Worm (Caenorhabditis elegans): ENCODE measurements around the gene aakg-2.
"Not testable (repeated sequence)": the region's sequence is repeated elsewhere in the genome, so short reads cannot be mapped to it uniquely, and the experiment has no call there.

The aakg-2 gene

ce11 chrX:16868931-16869330 lies at the start of gene aakg-2:
Gene aakg-2, minus strand, starts transcription at chrX:16869031.
- no peak for TF ChIP-seq tab-1 (GFP tag; IDR thresholded peaks at IDR 0.05)

ce11 chrX:16913669-16914068 lies 44.8 kb upstream of the aakg-2 start, which contains the start of gene F39F10.5:
Gene F39F10.5, minus strand, starts transcription at chrX:16913769.
- TF ChIP-seq klf-2 (GFP tag; conservative IDR thresholded peaks at IDR 0.05); ztf-23 (GFP tag; IDR thresholded peaks at IDR 0.05); tab-1 (GFP tag; IDR thresholded peaks at IDR 0.05): not testable (repeated sequence)

ce11 chrX:16903619-16904018 lies 34.8 kb upstream of the aakg-2 start, which contains the start of gene F39F10.4:
Gene F39F10.4, minus strand, starts transcription at chrX:16903719.
- TF ChIP-seq klf-2 (GFP tag; conservative IDR thresholded peaks at IDR 0.05) (no peak), ztf-29 (GFP tag; IDR thresholded peaks at IDR 0.05) (no peak), T22C8.4 (GFP tag; IDR thresholded peaks at IDR 0.05) (no peak), cog-1 (tag; optimal IDR thresholded peaks at IDR 0.05) (no peak), flt-1 (GFP tag; IDR thresholded peaks at IDR 0.05) (no peak), ref-1 (GFP tag; conservative IDR thresholded peaks at IDR 0.05) (no peak), ztf-23 (GFP tag; IDR thresholded peaks at IDR 0.05) (no peak), tab-1 (GFP tag; IDR thresholded peaks at IDR 0.05) (no peak), med-1 (GFP tag; optimal IDR thresholded peaks at IDR 0.05; ENCODE audit: insufficient read depth) (no peak)

ce11 chrX:16902657-16903056 lies 33.8 kb upstream of the aakg-2 start:
- TF ChIP-seq med-1 (GFP tag; optimal IDR thresholded peaks at IDR 0.05; ENCODE audit: insufficient read depth), result no peak
- TF ChIP-seq cog-1 (tag; optimal IDR thresholded peaks at IDR 0.05), result no peak
- no peak for TF ChIP-seq ref-1 (GFP tag; conservative IDR thresholded peaks at IDR 0.05)
- TF ChIP-seq T22C8.4 (GFP tag; IDR thresholded peaks at IDR 0.05), result no peak

- 0 out of 2 replicates have a peak, but pooled peaks have one; percentile 52 for TF ChIP-seq ztf-23 (GFP tag; IDR thresholded peaks at IDR 0.05)
Measured at ce11 chrX:16901906-16902383, 33.1 kb upstream of the aakg-2 start.

ce11 chrX:16894577-16894976 lies 25.7 kb upstream of the aakg-2 start, which contains the start of gene F39F10.2:
Gene F39F10.2, plus strand, starts transcription at chrX:16894877.
- TF ChIP-seq klf-2 (GFP tag; conservative IDR thresholded peaks at IDR 0.05), result no peak
- TF ChIP-seq T22C8.4 (GFP tag; IDR thresholded peaks at IDR 0.05), result no peak
- no peak for TF ChIP-seq med-1 (GFP tag; optimal IDR thresholded peaks at IDR 0.05; ENCODE audit: insufficient read depth)
- TF ChIP-seq ref-1 (GFP tag; conservative IDR thresholded peaks at IDR 0.05), result no peak
- no peak for TF ChIP-seq ztf-23 (GFP tag; IDR thresholded peaks at IDR 0.05)
- TF ChIP-seq flt-1 (GFP tag; IDR thresholded peaks at IDR 0.05), result no peak
- no peak for TF ChIP-seq ztf-29 (GFP tag; IDR thresholded peaks at IDR 0.05)
- no peak for TF ChIP-seq tab-1 (GFP tag; IDR thresholded peaks at IDR 0.05)
- no peak for TF ChIP-seq cog-1 (tag; optimal IDR thresholded peaks at IDR 0.05)

- no peak for TF ChIP-seq ztf-29 (GFP tag; IDR thresholded peaks at IDR 0.05)
- no peak for TF ChIP-seq cog-1 (tag; optimal IDR thresholded peaks at IDR 0.05)
- TF ChIP-seq ztf-23 (GFP tag; IDR thresholded peaks at IDR 0.05), result no peak
- no peak for TF ChIP-seq klf-2 (GFP tag; conservative IDR thresholded peaks at IDR 0.05)
- TF ChIP-seq ref-1 (GFP tag; conservative IDR thresholded peaks at IDR 0.05), result no peak
- TF ChIP-seq tab-1 (GFP tag; IDR thresholded peaks at IDR 0.05), result 0 out of 2 replicates have a peak, but pooled peaks have one; percentile 29
Measured at ce11 chrX:16893767-16894166, 24.9 kb upstream of the aakg-2 start.

- TF ChIP-seq tab-1 (GFP tag; IDR thresholded peaks at IDR 0.05) (no peak), ztf-29 (GFP tag; IDR thresholded peaks at IDR 0.05) (no peak), T22C8.4 (GFP tag; IDR thresholded peaks at IDR 0.05) (no peak), med-1 (GFP tag; optimal IDR thresholded peaks at IDR 0.05; ENCODE audit: insufficient read depth) (no peak), cog-1 (tag; optimal IDR thresholded peaks at IDR 0.05) (no peak)
Measured at ce11 chrX:16891683-16892082, 22.9 kb upstream of the aakg-2 start, which contains the start of gene F39F10.3. Gene F39F10.3, plus strand, starts transcription at chrX:16891983.

ce11 chrX:16884075-16884474 lies 15.2 kb upstream of the aakg-2 start:
- TF ChIP-seq flt-1 (GFP tag; IDR thresholded peaks at IDR 0.05) (no peak), ztf-23 (GFP tag; IDR thresholded peaks at IDR 0.05) (no peak), T22C8.4 (GFP tag; IDR thresholded peaks at IDR 0.05) (no peak), ztf-29 (GFP tag; IDR thresholded peaks at IDR 0.05) (no peak), ref-1 (GFP tag; conservative IDR thresholded peaks at IDR 0.05) (no peak), cog-1 (tag; optimal IDR thresholded peaks at IDR 0.05) (no peak)

ce11 chrX:16883426-16883825 lies 14.6 kb upstream of the aakg-2 start, which contains the start of gene Y13C8A.1:
Gene Y13C8A.1, plus strand, starts transcription at chrX:16883726.
- not testable (repeated sequence) for TF ChIP-seq ztf-29 (GFP tag; IDR thresholded peaks at IDR 0.05); ztf-23 (GFP tag; IDR thresholded peaks at IDR 0.05); klf-2 (GFP tag; conservative IDR thresholded peaks at IDR 0.05)

- TF ChIP-seq klf-2 (GFP tag; conservative IDR thresholded peaks at IDR 0.05), result no peak
- no peak for TF ChIP-seq ztf-29 (GFP tag; IDR thresholded peaks at IDR 0.05)
Measured at ce11 chrX:16880426-16880825, 11.6 kb upstream of the aakg-2 start, which contains the start of gene acs-9. Gene acs-9, minus strand, starts transcription at chrX:16880526.
